Fruit fly (Drosophila melanogaster): ENCODE data around the gene cm.

DNA sequence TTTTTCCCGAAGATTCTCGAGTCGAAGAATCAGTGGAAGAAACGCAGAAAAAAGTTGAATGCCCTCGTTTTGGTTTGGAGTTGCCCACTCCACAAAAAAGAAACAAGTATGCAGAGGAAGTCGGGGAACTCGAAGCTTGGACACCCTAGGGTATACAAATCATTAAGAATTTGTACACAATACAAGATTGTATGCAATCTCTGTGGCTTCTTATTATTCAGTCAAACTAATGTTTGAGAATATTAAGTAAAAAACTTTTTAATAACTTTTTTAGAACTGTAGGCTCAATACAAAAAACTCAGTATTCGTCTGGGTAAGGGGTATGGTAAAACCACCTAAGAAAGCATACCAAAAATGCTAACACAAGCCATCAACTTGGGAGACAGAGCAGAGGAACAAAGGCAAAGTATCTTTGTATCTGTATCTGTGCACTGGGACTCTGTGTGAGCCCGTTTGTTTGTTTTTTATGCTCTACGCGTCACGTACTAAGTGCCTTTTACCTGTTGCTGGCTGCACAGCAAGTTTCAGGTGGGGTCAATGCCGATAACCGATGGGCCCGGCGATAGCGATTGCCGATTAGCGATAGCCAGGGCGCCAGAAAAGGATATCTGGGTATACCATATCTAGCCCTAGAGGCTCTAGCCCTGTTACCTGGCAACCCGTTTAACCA lies 25.6 kb downstream of the cm start:
- TF ChIP-seq psq (optimal IDR thresholded peaks at IDR 0.05) (no peak), Sin3A (optimal IDR thresholded peaks at IDR 0.05) (no peak), h (optimal IDR thresholded peaks at IDR 0.05) (no peak), insv (optimal IDR thresholded peaks at IDR 0.05) (no peak), ttk (optimal IDR thresholded peaks at IDR 0.05) (no peak), Myc (optimal IDR thresholded peaks at IDR 0.05) (no peak)

Data from Kc167 (cell line).